Worm (Caenorhabditis elegans) whole organism, early embryonic: ENCODE data around the gene T28F3.9.

ENCODE experiments used
- B0310.2 ChIP-seq: sonication (generic microtip); optimal IDR thresholded peaks from 2 replicates; lab custom pipeline; 2016; ENCODE audit warnings: mild to moderate bottlenecking, missing genetic modification characterization, missing compliant biosample characterization
- F13C5.2 ChIP-seq: sonication (generic microtip); optimal IDR thresholded peaks from 2 replicates; lab custom pipeline; 2017; ENCODE audit warnings: mild to moderate bottlenecking, missing genetic modification characterization, inconsistent platforms, missing compliant biosample characterization
- aly-1 ChIP-seq: sonication (generic microtip); optimal IDR thresholded peaks from 2 replicates; lab custom pipeline; 2016; ENCODE audit warnings: missing genetic modification characterization, missing compliant biosample characterization
- ama-1 ChIP-seq: fragments of 150-350 bp; optimal IDR thresholded peaks from 2 replicates; lab custom pipeline; 2014
- ceh-13 ChIP-seq: fragments of 200-800 bp; sonication (Bioruptor generic); optimal IDR thresholded peaks from 2 replicates; lab custom pipeline; 2018; ENCODE audit warnings: mild to moderate bottlenecking, missing genetic modification characterization, missing compliant biosample characterization
- ceh-36 ChIP-seq: sonication (generic microtip); optimal IDR thresholded peaks from 2 replicates; lab custom pipeline; 2016; ENCODE audit warnings: missing genetic modification characterization, inconsistent platforms, missing compliant biosample characterization
- ets-7 ChIP-seq: sonication (generic microtip); optimal IDR thresholded peaks from 2 replicates; lab custom pipeline; 2016; ENCODE audit warnings: missing genotype, missing genetic modification characterization, missing compliant biosample characterization
- flt-1 ChIP-seq: fragments of 200-800 bp; sonication (Bioruptor generic); IDR thresholded peaks from 2 replicates; pipeline ENCODE4 v1.3.6; 2022; ENCODE audit warnings: missing genetic modification characterization, missing compliant biosample characterization
- hmbx-1 ChIP-seq: sonication (generic microtip); optimal IDR thresholded peaks from 2 replicates; lab custom pipeline; 2016; ENCODE audit warnings: mild to moderate bottlenecking, missing genetic modification characterization, missing compliant biosample characterization
- hmg-4 ChIP-seq: fragments of 200-800 bp; sonication (Bioruptor generic); optimal IDR thresholded peaks from 2 replicates; lab custom pipeline; 2018; ENCODE audit warnings: mild to moderate bottlenecking, missing genetic modification characterization, missing compliant biosample characterization
- hnd-1 ChIP-seq: sonication (generic microtip); optimal IDR thresholded peaks from 2 replicates; lab custom pipeline; 2016; ENCODE audit warnings: missing genetic modification characterization, missing compliant biosample characterization
- pes-1 ChIP-seq: fragments of 200-800 bp; sonication (Bioruptor generic); IDR thresholded peaks from 2 replicates; pipeline ENCODE4 v1.3.6; 2022; ENCODE audit warnings: missing genetic modification reagents, missing genetic modification characterization, missing compliant biosample characterization
- scrt-1 ChIP-seq: fragments of 200-800 bp; sonication (Bioruptor generic); IDR thresholded peaks from 2 replicates; pipeline ENCODE4 v1.3.6; 2022; ENCODE audit warnings: missing genetic modification characterization, missing compliant biosample characterization
- sea-1 ChIP-seq: fragments of 200-800 bp; sonication (Bioruptor generic); conservative IDR thresholded peaks from 2 replicates; pipeline ENCODE4 v1.3.6; 2022; ENCODE audit warnings: missing genetic modification characterization, missing compliant biosample characterization
- tbx-11 ChIP-seq: fragments of 200-800 bp; sonication (Bioruptor generic); IDR thresholded peaks from 2 replicates; pipeline ENCODE4 v1.3.6; 2022; ENCODE audit warnings: missing genetic modification characterization, missing compliant biosample characterization
- tbx-37 ChIP-seq: fragments of 200-800 bp; sonication (Bioruptor generic); conservative IDR thresholded peaks from 2 replicates; pipeline ENCODE4 v1.3.6; 2022; ENCODE audit warnings: missing genetic modification reagents, missing genetic modification characterization, missing compliant biosample characterization
- tra-4 ChIP-seq: sonication (generic microtip); optimal IDR thresholded peaks from 2 replicates; lab custom pipeline; 2017; ENCODE audit warnings: missing genetic modification characterization, missing compliant biosample characterization

Gene T28F3.9

DNA sequence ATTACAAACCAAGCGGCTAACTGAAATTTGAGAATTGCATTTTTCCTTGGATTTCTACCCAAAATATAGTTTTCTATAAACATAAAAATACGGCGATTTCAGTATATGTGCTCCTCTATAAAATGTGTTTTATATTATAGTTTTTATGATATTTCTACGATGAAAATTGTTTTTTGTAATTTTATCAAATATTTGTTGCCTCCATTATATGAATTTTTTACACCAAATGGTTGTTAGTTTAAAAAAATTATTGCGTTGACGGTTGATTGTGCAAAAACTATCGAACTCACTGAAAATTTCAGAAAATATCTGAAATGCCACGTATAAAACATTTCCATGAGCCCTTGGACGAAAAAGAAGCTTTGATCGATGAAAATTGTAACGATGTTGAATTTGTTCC is at the start of gene T28F3.9:
Gene T28F3.9, plus strand, starts transcription at position 301 of the 400 bp plus-strand sequence.
- TF ChIP-seq pes-1 (GFP tag; lab: Robert Waterston, UW), result no peak
- TF ChIP-seq scrt-1 (GFP tag; lab: Robert Waterston, UW), result no peak
- TF ChIP-seq sea-1 (GFP tag; lab: Robert Waterston, UW), result no peak
- TF ChIP-seq hmbx-1 (tag; lab: Kevin White, UChicago), result no peak

DNA sequence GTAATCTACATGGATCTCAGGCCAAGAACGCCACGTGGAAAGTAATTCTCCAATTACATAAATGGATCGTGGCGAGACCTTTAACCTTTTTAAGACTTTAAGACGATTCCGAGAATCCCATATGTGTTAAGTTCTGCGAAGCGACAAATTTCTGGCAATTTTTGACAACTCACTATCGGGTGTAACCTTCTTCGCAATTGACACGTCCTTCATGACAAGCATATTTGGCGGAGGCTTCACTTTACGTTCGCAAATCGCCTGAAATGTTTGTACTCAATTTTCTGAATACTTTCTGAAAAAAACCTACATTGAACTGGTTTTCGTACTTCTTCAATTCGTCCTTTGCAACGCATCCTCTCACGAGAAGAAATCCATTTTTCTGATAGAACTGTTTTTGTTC is 49.5 kb upstream of the T28F3.9 start:
- TF ChIP-seq sea-1 (GFP tag; lab: Robert Waterston, UW) (no peak), aly-1 (tag; lab: Kevin White, UChicago) (no peak), tbx-11 (GFP tag; lab: Robert Waterston, UW) (no peak), tra-4 (no peak), ceh-13 (no peak), pes-1 (GFP tag; lab: Robert Waterston, UW) (no peak), hnd-1 (no peak), hmbx-1 (tag; lab: Kevin White, UChicago) (no peak), ets-7 (no peak), B0310.2 (tag; lab: Kevin White, UChicago) (no peak), ama-1 (no peak), scrt-1 (GFP tag; lab: Robert Waterston, UW) (no peak), flt-1 (no peak), F13C5.2 (no peak), tbx-37 (no peak)

DNA sequence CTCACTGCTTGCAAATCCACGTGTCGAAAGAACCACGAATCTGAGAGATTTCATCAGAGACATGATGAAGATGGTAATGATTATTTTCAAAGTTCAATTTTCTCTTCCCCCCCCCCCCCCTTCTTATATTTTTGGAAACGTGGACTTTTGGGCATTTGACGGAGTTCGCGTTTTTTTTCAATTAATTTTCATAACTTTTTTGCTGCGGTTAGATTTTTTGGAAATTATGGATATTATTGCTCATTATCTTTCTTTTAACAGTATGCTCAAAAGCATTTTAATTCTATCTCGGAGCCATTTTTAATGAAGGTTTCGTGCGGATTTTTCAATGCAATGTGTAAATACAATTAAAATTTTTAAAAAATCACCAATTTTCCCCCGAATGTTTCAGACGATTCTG is 49.0 kb upstream of the T28F3.9 start, which contains the start of gene phyh-1:
Gene phyh-1, minus strand, starts transcription at position 101 of the 400 bp plus-strand sequence.
- TF ChIP-seq hmg-4 (no peak), flt-1 (no peak), aly-1 (tag; lab: Kevin White, UChicago) (no peak), ama-1 (no peak), hmbx-1 (tag; lab: Kevin White, UChicago) (no peak), B0310.2 (tag; lab: Kevin White, UChicago) (no peak), ceh-36 (tag; lab: Kevin White, UChicago) (no peak), scrt-1 (GFP tag; lab: Robert Waterston, UW) (no peak), tbx-37 (no peak), tra-4 (no peak), F13C5.2 (no peak), tbx-11 (GFP tag; lab: Robert Waterston, UW) (no peak), ets-7 (no peak), hnd-1 (no peak), pes-1 (GFP tag; lab: Robert Waterston, UW) (no peak)

DNA sequence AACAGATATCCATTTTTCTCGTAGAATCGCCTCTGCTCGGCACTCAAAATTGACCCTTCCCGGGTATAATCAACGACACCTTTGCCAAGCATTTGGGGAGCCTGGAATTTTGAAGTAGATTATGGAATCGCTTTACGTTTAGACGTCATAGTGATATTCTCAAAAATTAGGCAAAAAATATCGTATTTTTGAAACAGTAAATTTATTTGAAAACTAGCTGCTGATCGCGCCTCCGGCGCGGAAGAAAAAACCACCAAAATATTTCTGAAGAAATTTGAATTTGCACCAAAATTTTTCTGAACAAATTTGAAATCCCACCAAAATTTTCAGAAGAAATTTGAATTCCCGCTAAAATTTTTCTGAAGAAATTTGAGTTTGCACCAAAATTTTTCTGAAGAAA is 45.9 kb upstream of the T28F3.9 start, which contains the start of gene ZK550.6:
Gene ZK550.6, minus strand, starts transcription at position 101 of the 400 bp plus-strand sequence.
- no peak for TF ChIP-seq ceh-36 (tag; lab: Kevin White, UChicago)
- TF ChIP-seq hnd-1, result no peak
- no peak for TF ChIP-seq ama-1
- TF ChIP-seq ceh-13, result no peak
- TF ChIP-seq F13C5.2, result no peak
- TF ChIP-seq flt-1, result no peak
- TF ChIP-seq tbx-37, result no peak
- no peak for TF ChIP-seq scrt-1 (GFP tag; lab: Robert Waterston, UW)
- no peak for TF ChIP-seq tbx-11 (GFP tag; lab: Robert Waterston, UW)
- TF ChIP-seq sea-1 (GFP tag; lab: Robert Waterston, UW), result no peak
- TF ChIP-seq hmg-4, result no peak
- no peak for TF ChIP-seq aly-1 (tag; lab: Kevin White, UChicago)
- TF ChIP-seq hmbx-1 (tag; lab: Kevin White, UChicago), result no peak
- no peak for TF ChIP-seq tra-4
- no peak for TF ChIP-seq B0310.2 (tag; lab: Kevin White, UChicago)
- TF ChIP-seq ets-7, result no peak
- no peak for TF ChIP-seq pes-1 (GFP tag; lab: Robert Waterston, UW)

- TF ChIP-seq scrt-1 (GFP tag; lab: Robert Waterston, UW) (no peak), ama-1 (no peak), pes-1 (GFP tag; lab: Robert Waterston, UW) (no peak), hmg-4 (no peak), F13C5.2 (no peak), ceh-36 (tag; lab: Kevin White, UChicago) (no peak), aly-1 (tag; lab: Kevin White, UChicago) (no peak), ets-7 (no peak), tbx-37 (no peak), tbx-11 (GFP tag; lab: Robert Waterston, UW) (no peak), hmbx-1 (tag; lab: Kevin White, UChicago) (no peak), sea-1 (GFP tag; lab: Robert Waterston, UW) (no peak), hnd-1 (no peak), B0310.2 (tag; lab: Kevin White, UChicago) (no peak), ceh-13 (no peak), tra-4 (no peak)
Observed at ce11 chrIV:17263714-17264113, 44.6 kb upstream of the T28F3.9 start.

ce11 chrIV:17264714-17265113 is 43.6 kb upstream of the T28F3.9 start, which contains the start of gene F26D10.13:
F26D10.13 (minus strand) TSS chrIV:17264814.
- TF ChIP-seq hmbx-1 (tag; lab: Kevin White, UChicago) (no peak), tbx-11 (GFP tag; lab: Robert Waterston, UW) (no peak), ets-7 (no peak), tra-4 (no peak), aly-1 (tag; lab: Kevin White, UChicago) (no peak), pes-1 (GFP tag; lab: Robert Waterston, UW) (no peak), scrt-1 (GFP tag; lab: Robert Waterston, UW) (no peak)

DNA sequence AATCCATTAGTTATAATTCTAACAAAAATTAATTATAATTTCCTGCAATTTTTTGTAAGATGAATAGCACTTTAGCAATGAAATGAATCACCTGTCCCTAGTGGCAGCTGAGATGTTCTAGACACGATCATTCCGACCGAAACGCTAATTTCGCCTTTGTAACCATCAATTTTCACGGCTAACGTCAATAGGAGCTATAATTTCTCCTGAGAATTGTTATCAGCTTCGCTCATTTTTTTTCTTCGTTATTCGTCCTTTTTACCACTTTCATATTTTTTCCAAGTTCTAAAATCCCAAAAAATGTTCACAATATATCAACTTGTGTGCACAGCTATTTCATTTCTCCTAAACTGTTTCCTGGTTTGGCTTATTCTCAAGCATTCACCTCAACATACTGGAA is 43.0 kb upstream of the T28F3.9 start, which contains the start of gene str-187:
Gene str-187, plus strand, starts transcription at position 301 of the 400 bp plus-strand sequence.
- TF ChIP-seq sea-1 (GFP tag; lab: Robert Waterston, UW) (no peak), flt-1 (no peak), hnd-1 (no peak), ceh-36 (tag; lab: Kevin White, UChicago) (no peak), tra-4 (no peak), scrt-1 (GFP tag; lab: Robert Waterston, UW) (no peak), ets-7 (no peak), tbx-11 (GFP tag; lab: Robert Waterston, UW) (no peak), F13C5.2 (no peak), ama-1 (no peak), pes-1 (GFP tag; lab: Robert Waterston, UW) (no peak), ceh-13 (no peak), hmbx-1 (tag; lab: Kevin White, UChicago) (no peak), B0310.2 (tag; lab: Kevin White, UChicago) (no peak), aly-1 (tag; lab: Kevin White, UChicago) (no peak), hmg-4 (no peak), tbx-37 (no peak)
